Worm (Caenorhabditis elegans) whole organism, early embryonic: Measurements from ENCODE around the gene mgl-1.

ENCODE experiments used
- B0310.2 ChIP-seq: sonication (generic microtip); optimal IDR thresholded peaks from 2 replicates; lab custom pipeline; 2016; ENCODE audit warnings: mild to moderate bottlenecking, missing genetic modification characterization, missing compliant biosample characterization
- F13C5.2 ChIP-seq: sonication (generic microtip); optimal IDR thresholded peaks from 2 replicates; lab custom pipeline; 2017; ENCODE audit warnings: mild to moderate bottlenecking, missing genetic modification characterization, inconsistent platforms, missing compliant biosample characterization
- aly-1 ChIP-seq: sonication (generic microtip); optimal IDR thresholded peaks from 2 replicates; lab custom pipeline; 2016; ENCODE audit warnings: missing genetic modification characterization, missing compliant biosample characterization
- ama-1 ChIP-seq: fragments of 150-350 bp; optimal IDR thresholded peaks from 2 replicates; lab custom pipeline; 2014
- ceh-13 ChIP-seq: fragments of 200-800 bp; sonication (Bioruptor generic); optimal IDR thresholded peaks from 2 replicates; lab custom pipeline; 2018; ENCODE audit warnings: mild to moderate bottlenecking, missing genetic modification characterization, missing compliant biosample characterization
- ceh-36 ChIP-seq: sonication (generic microtip); optimal IDR thresholded peaks from 2 replicates; lab custom pipeline; 2016; ENCODE audit warnings: missing genetic modification characterization, inconsistent platforms, missing compliant biosample characterization
- ets-7 ChIP-seq: sonication (generic microtip); optimal IDR thresholded peaks from 2 replicates; lab custom pipeline; 2016; ENCODE audit warnings: missing genotype, missing genetic modification characterization, missing compliant biosample characterization
- flt-1 ChIP-seq: fragments of 200-800 bp; sonication (Bioruptor generic); IDR thresholded peaks from 2 replicates; pipeline ENCODE4 v1.3.6; 2022; ENCODE audit warnings: missing genetic modification characterization, missing compliant biosample characterization
- hmbx-1 ChIP-seq: sonication (generic microtip); optimal IDR thresholded peaks from 2 replicates; lab custom pipeline; 2016; ENCODE audit warnings: mild to moderate bottlenecking, missing genetic modification characterization, missing compliant biosample characterization
- hmg-4 ChIP-seq: fragments of 200-800 bp; sonication (Bioruptor generic); optimal IDR thresholded peaks from 2 replicates; lab custom pipeline; 2018; ENCODE audit warnings: mild to moderate bottlenecking, missing genetic modification characterization, missing compliant biosample characterization
- hnd-1 ChIP-seq: sonication (generic microtip); optimal IDR thresholded peaks from 2 replicates; lab custom pipeline; 2016; ENCODE audit warnings: missing genetic modification characterization, missing compliant biosample characterization
- pes-1 ChIP-seq: fragments of 200-800 bp; sonication (Bioruptor generic); IDR thresholded peaks from 2 replicates; pipeline ENCODE4 v1.3.6; 2022; ENCODE audit warnings: missing genetic modification reagents, missing genetic modification characterization, missing compliant biosample characterization
- scrt-1 ChIP-seq: fragments of 200-800 bp; sonication (Bioruptor generic); IDR thresholded peaks from 2 replicates; pipeline ENCODE4 v1.3.6; 2022; ENCODE audit warnings: missing genetic modification characterization, missing compliant biosample characterization
- sea-1 ChIP-seq: fragments of 200-800 bp; sonication (Bioruptor generic); conservative IDR thresholded peaks from 2 replicates; pipeline ENCODE4 v1.3.6; 2022; ENCODE audit warnings: missing genetic modification characterization, missing compliant biosample characterization
- tbx-11 ChIP-seq: fragments of 200-800 bp; sonication (Bioruptor generic); IDR thresholded peaks from 2 replicates; pipeline ENCODE4 v1.3.6; 2022; ENCODE audit warnings: missing genetic modification characterization, missing compliant biosample characterization
- tbx-37 ChIP-seq: fragments of 200-800 bp; sonication (Bioruptor generic); conservative IDR thresholded peaks from 2 replicates; pipeline ENCODE4 v1.3.6; 2022; ENCODE audit warnings: missing genetic modification reagents, missing genetic modification characterization, missing compliant biosample characterization
- tra-4 ChIP-seq: sonication (generic microtip); optimal IDR thresholded peaks from 2 replicates; lab custom pipeline; 2017; ENCODE audit warnings: missing genetic modification characterization, missing compliant biosample characterization

mgl-1 gene

DNA sequence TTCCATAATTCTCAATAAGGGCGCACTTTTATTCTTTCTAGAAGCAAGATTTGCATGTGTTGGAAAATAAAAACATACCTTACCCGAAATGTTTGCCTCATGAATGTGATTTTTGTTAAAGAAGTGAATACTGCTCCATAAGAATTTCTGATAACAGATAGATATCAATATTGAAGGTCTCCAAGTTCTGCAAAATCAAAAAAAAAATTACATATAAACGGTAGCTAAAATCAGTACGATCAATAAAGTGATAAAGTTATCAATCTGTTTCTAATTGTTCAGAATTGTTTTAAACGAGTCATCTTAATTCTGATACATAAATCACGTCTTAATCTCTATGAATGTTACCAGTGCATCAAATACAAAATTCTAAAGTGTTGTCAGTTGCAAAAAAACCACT lies at the start of gene mgl-1:
Gene mgl-1, minus strand, starts transcription at position 101 of the 400 bp plus-strand sequence.
- TF ChIP-seq ets-7 (no peak), hmg-4 (GFP tag; lab: Kevin White, UChicago) (no peak), hmbx-1 (no peak), ama-1 (lab: Kevin White, UChicago) (no peak), tbx-11 (GFP tag; lab: Robert Waterston, UW) (no peak), pes-1 (GFP tag; lab: Robert Waterston, UW) (no peak), B0310.2 (tag; lab: Kevin White, UChicago) (no peak), sea-1 (no peak), ceh-13 (GFP tag; lab: Kevin White, UChicago) (no peak), ceh-36 (tag; lab: Kevin White, UChicago) (no peak), flt-1 (GFP tag; lab: Robert Waterston, UW) (no peak), aly-1 (tag; lab: Kevin White, UChicago) (no peak), F13C5.2 (tag; lab: Kevin White, UChicago) (no peak), tra-4 (tag; lab: Kevin White, UChicago) (no peak)

- TF ChIP-seq ceh-13 (GFP tag; lab: Kevin White, UChicago) (no peak), tbx-37 (no peak), scrt-1 (GFP tag; lab: Robert Waterston, UW) (no peak), tbx-11 (GFP tag; lab: Robert Waterston, UW) (no peak), ceh-36 (tag; lab: Kevin White, UChicago) (no peak), F13C5.2 (tag; lab: Kevin White, UChicago) (no peak), hnd-1 (tag; lab: Kevin White, UChicago) (no peak), ets-7 (no peak), hmg-4 (GFP tag; lab: Kevin White, UChicago) (no peak), tra-4 (tag; lab: Kevin White, UChicago) (no peak), ama-1 (lab: Kevin White, UChicago) (no peak), B0310.2 (tag; lab: Kevin White, UChicago) (no peak), pes-1 (GFP tag; lab: Robert Waterston, UW) (no peak)
Measured at ce11 chrX:10022016-10022415, 45.9 kb upstream of the mgl-1 start, which contains the start of gene F42G10.1. Gene F42G10.1, minus strand, starts transcription at chrX:10022166.

DNA sequence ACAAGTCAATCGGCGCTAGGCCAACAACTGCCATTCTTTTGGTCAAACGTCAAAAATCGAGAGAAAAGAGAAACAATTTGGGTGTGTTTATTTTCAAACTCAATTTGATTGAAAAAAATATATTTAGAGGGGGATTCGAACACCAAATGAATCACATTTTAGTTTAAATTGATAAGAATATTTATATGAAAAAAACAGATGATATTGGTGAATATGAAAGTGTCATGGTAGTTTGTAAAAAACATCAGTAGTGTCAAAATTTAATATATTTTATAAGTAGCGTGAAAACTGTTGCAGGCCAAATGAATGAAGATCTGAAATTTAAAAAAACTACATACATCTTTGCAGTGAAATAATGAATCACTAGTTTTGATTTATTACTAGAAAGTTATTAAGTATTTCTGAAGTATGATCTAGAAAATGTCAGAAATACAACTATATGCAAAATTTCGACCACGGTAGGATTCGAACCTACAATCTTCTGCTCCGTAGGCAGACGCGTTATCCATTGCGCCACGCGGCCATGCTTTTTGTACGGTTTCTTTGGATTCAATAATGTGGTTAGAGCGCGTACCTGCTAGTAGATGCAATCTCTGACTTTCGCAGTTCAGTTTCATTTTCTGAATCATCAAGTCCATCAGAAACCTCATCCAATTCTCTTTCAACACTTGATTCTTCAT lies 42.0 kb upstream of the mgl-1 start, which contains the start of gene F19C6.4:
Gene F19C6.4, minus strand, starts transcription at position 51 of the 680 bp plus-strand sequence.
- TF ChIP-seq ets-7 (no peak), tbx-11 (GFP tag; lab: Robert Waterston, UW) (no peak), hnd-1 (tag; lab: Kevin White, UChicago) (no peak), F13C5.2 (tag; lab: Kevin White, UChicago) (no peak), tra-4 (tag; lab: Kevin White, UChicago) (no peak), scrt-1 (GFP tag; lab: Robert Waterston, UW) (no peak), ceh-13 (GFP tag; lab: Kevin White, UChicago) (no peak), flt-1 (GFP tag; lab: Robert Waterston, UW) (no peak), pes-1 (GFP tag; lab: Robert Waterston, UW) (no peak), ceh-36 (tag; lab: Kevin White, UChicago) (no peak), sea-1 (no peak), tbx-37 (no peak), hmbx-1 (no peak), ama-1 (lab: Kevin White, UChicago) (no peak), hmg-4 (GFP tag; lab: Kevin White, UChicago) (no peak), aly-1 (tag; lab: Kevin White, UChicago) (no peak), B0310.2 (tag; lab: Kevin White, UChicago) (no peak)

DNA sequence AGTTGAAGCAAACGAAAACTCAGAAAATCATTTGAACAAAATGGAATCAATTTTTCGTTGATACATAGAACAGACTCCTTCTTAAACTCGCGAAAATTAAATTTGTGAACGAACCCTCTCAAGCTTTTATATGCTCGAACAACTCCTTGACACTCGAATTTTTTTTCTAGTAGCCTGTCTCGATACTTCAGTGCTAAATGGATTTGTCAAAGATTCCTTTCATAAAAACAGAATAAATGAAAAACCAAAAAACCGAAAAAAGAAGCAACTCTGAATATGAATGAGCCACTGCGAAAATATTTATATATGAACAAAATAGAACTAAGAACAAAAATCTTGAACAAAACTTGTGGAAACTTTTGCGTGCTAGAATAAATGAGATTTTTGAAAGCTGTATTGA lies 33.9 kb upstream of the mgl-1 start:
- no peak for TF ChIP-seq tbx-11 (GFP tag; lab: Robert Waterston, UW)

- no peak for TF ChIP-seq ets-7
- no peak for TF ChIP-seq hmbx-1
Measured at ce11 chrX:10008664-10009063, 32.6 kb upstream of the mgl-1 start, which contains the start of gene F19C6.3. Gene F19C6.3, minus strand, starts transcription at chrX:10008764.

ce11 chrX:10000635-10001034 lies 24.5 kb upstream of the mgl-1 start, which contains the start of gene F19C6.2:
Gene F19C6.2, plus strand, starts transcription at chrX:10000935.
- TF ChIP-seq hnd-1 (tag; lab: Kevin White, UChicago): no peak
- TF ChIP-seq ama-1 (lab: Kevin White, UChicago): no peak
- TF ChIP-seq pes-1 (GFP tag; lab: Robert Waterston, UW): no peak
- no peak for TF ChIP-seq tra-4 (tag; lab: Kevin White, UChicago)
- no peak for TF ChIP-seq flt-1 (GFP tag; lab: Robert Waterston, UW)
- TF ChIP-seq aly-1 (tag; lab: Kevin White, UChicago): no peak
- TF ChIP-seq ceh-13 (GFP tag; lab: Kevin White, UChicago): no peak
- TF ChIP-seq scrt-1 (GFP tag; lab: Robert Waterston, UW): no peak
- no peak for TF ChIP-seq tbx-37
- no peak for TF ChIP-seq hmg-4 (GFP tag; lab: Kevin White, UChicago)
- TF ChIP-seq sea-1: no peak
- TF ChIP-seq ceh-36 (tag; lab: Kevin White, UChicago): no peak
- no peak for TF ChIP-seq hmbx-1

DNA sequence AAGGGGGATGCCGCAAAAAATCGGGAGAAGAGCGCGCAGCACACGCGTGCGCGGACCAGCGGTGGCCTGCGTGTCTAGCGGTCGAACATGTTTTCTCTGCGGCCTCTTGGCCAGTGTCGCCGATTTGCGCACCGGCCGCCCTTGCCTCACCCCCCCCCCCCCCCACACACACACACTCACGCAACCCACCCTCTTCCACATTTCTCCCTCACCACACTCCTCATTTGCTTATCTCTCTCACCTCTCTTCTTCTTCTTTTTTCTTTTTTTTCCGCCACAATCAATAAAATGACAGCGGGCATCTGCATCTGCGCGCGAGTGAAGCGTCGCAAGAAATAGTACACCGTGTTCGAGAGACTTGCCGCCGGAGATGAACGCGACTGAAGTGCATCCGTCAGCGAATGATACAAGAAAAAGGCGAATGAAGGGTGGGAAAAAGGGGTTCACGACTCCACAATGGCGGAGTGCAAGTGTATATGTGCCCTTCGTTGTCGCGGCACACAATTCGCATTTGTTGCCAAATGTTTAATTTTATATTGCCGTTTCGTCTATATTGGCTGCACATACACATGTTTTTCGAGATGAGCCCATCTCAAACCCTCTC lies 23.6 kb upstream of the mgl-1 start:
- no peak for TF ChIP-seq hmbx-1
- TF ChIP-seq ama-1 (lab: Kevin White, UChicago): no peak
- peak; percentile 80 for TF ChIP-seq B0310.2 (tag; lab: Kevin White, UChicago)
- TF ChIP-seq flt-1 (GFP tag; lab: Robert Waterston, UW): no peak
- TF ChIP-seq tbx-11 (GFP tag; lab: Robert Waterston, UW): no peak
- TF ChIP-seq hmg-4 (GFP tag; lab: Kevin White, UChicago): peak; percentile 94
- no peak for TF ChIP-seq ceh-36 (tag; lab: Kevin White, UChicago)
- no peak for TF ChIP-seq sea-1
- TF ChIP-seq pes-1 (GFP tag; lab: Robert Waterston, UW): 0 out of 2 replicates have a peak, but pooled peaks have one; percentile 43
- TF ChIP-seq aly-1 (tag; lab: Kevin White, UChicago): no peak
- TF ChIP-seq scrt-1 (GFP tag; lab: Robert Waterston, UW): no peak
- no peak for TF ChIP-seq tra-4 (tag; lab: Kevin White, UChicago)
- 0 out of 2 replicates have a peak, but pooled peaks have one; percentile 5 for TF ChIP-seq tbx-37
- no peak for TF ChIP-seq ceh-13 (GFP tag; lab: Kevin White, UChicago)
- no peak for TF ChIP-seq hnd-1 (tag; lab: Kevin White, UChicago)
- TF ChIP-seq F13C5.2 (tag; lab: Kevin White, UChicago): peak; percentile 69
- no peak for TF ChIP-seq ets-7
